Fruit fly (Drosophila melanogaster): Measurements from ENCODE around the gene ghi.

- TF ChIP-seq br (GFP tag; optimal IDR thresholded peaks at IDR 0.05) = no peak
- no peak for TF ChIP-seq Hr78 (GFP tag; optimal IDR thresholded peaks at IDR 0.05)
- no peak for TF ChIP-seq h (GFP tag; optimal IDR thresholded peaks at IDR 0.05)
- TF ChIP-seq ey (GFP tag; optimal IDR thresholded peaks at IDR 0.05) = no peak
- TF ChIP-seq Myc (optimal IDR thresholded peaks at IDR 0.05) = no peak
- no peak for TF ChIP-seq foxo (GFP tag; optimal IDR thresholded peaks at IDR 0.05)
- no peak for TF ChIP-seq Dif (GFP tag; optimal IDR thresholded peaks at IDR 0.05; ENCODE audit: partially characterized antibody)
- TF ChIP-seq CG9705 (GFP tag; optimal IDR thresholded peaks at IDR 0.05) = no peak
- no peak for TF ChIP-seq OdsH (GFP tag; optimal IDR thresholded peaks at IDR 0.05)
- TF ChIP-seq psq (GFP tag; optimal IDR thresholded peaks at IDR 0.05) = no peak
- TF ChIP-seq usp (GFP tag; optimal IDR thresholded peaks at IDR 0.05) = no peak
- no peak for TF ChIP-seq Abd-B (GFP tag; optimal IDR thresholded peaks at IDR 0.05)
Measured at dm6 chr3L:9497249-9497648, 45.6 kb downstream of the ghi start.

Data from whole organism, wandering third instar larva.